Worm (Caenorhabditis elegans) whole organism, midembryonic: ENCODE measurements around the gene Y53C12A.8.

Experiments
- T22C8.4 ChIP-seq: fragments of 200-800 bp; sonication (Bioruptor generic); IDR thresholded peaks from 2 replicates; pipeline ENCODE4 v1.3.6; 2022; ENCODE audit warnings: missing genetic modification characterization, missing compliant biosample characterization
- klf-2 ChIP-seq: fragments of 200-800 bp; sonication (Bioruptor generic); conservative IDR thresholded peaks from 2 replicates; pipeline ENCODE4 v1.3.6; 2022; ENCODE audit warnings: missing genetic modification reagents, missing genetic modification characterization, missing compliant biosample characterization
- ref-1 ChIP-seq: fragments of 200-800 bp; sonication (Bioruptor generic); conservative IDR thresholded peaks from 2 replicates; pipeline ENCODE4 v1.3.6; 2022; ENCODE audit warnings: missing genetic modification reagents, missing genetic modification characterization, missing compliant biosample characterization
- tab-1 ChIP-seq: fragments of 200-800 bp; sonication (Bioruptor generic); IDR thresholded peaks from 2 replicates; pipeline ENCODE4 v1.3.6; 2022; ENCODE audit warnings: missing genetic modification characterization, missing compliant biosample characterization

ce11 chrII:9728506-9728905, 28.2 kb upstream of the Y53C12A.8 start:
- TF ChIP-seq ref-1 (GFP tag; lab: Robert Waterston, UW): no peak
- no peak for TF ChIP-seq T22C8.4
- TF ChIP-seq tab-1: no peak
- no peak for TF ChIP-seq klf-2 (GFP tag; lab: Robert Waterston, UW)
